Worm (Caenorhabditis elegans) whole organism, L3 larva: ENCODE data around the gene bcl-11.

Experiments
- R02D3.7 ChIP-seq: fragments of 150-350 bp; optimal IDR thresholded peaks from 2 replicates; lab custom pipeline; 2014; ENCODE audit warnings: missing biosample characterization, missing genetic modification characterization
- aly-2 ChIP-seq: fragments of 150-350 bp; optimal IDR thresholded peaks from 2 replicates; lab custom pipeline; 2014; ENCODE audit warnings: missing biosample characterization, missing genetic modification characterization
- ama-1 ChIP-seq: fragments of 150-350 bp; optimal IDR thresholded peaks from 2 replicates; lab custom pipeline; 2018
- ceh-16 ChIP-seq: sonication (generic microtip); optimal IDR thresholded peaks from 2 replicates; lab custom pipeline; 2017; ENCODE audit warnings: missing biosample characterization, missing genetic modification characterization
- ceh-82 ChIP-seq: fragments of 150-350 bp; optimal IDR thresholded peaks from 2 replicates; lab custom pipeline; 2014; ENCODE audit warnings: missing biosample characterization, missing genetic modification characterization
- ceh-9 ChIP-seq: sonication (generic microtip); optimal IDR thresholded peaks from 2 replicates; lab custom pipeline; 2018; ENCODE audit warnings: missing biosample characterization, missing genetic modification characterization
- egl-27 ChIP-seq: sonication (generic microtip); optimal IDR thresholded peaks from 4 replicates; lab custom pipeline; 2017; ENCODE audit warnings: missing biosample characterization, missing genetic modification reagents, missing genetic modification characterization
- egl-5 ChIP-seq: fragments of 150-350 bp; optimal IDR thresholded peaks from 2 replicates; lab custom pipeline; 2017; ENCODE audit warnings: missing biosample characterization, missing genetic modification reagents, missing genetic modification characterization, inconsistent platforms
- elt-1 ChIP-seq: fragments of 150-350 bp; optimal IDR thresholded peaks from 2 replicates; lab custom pipeline; 2014; ENCODE audit warnings: missing biosample characterization, missing genetic modification characterization
- elt-2 ChIP-seq: sonication (generic microtip); optimal IDR thresholded peaks from 2 replicates; lab custom pipeline; 2016; ENCODE audit warnings: missing genetic modification reagents, mild to moderate bottlenecking, missing genetic modification characterization, missing compliant biosample characterization
- elt-3 ChIP-seq, 3 experiments: fragments of 150-350 bp in 1 of 3; sonication (generic microtip) in 2 of 3; optimal IDR thresholded peaks; 2 replicates in 2 of 3; 4 replicates in 1 of 3; lab custom pipeline; 2014 to 2017; ENCODE audit warnings: missing biosample characterization in 3 of 3, missing genetic modification characterization in 3 of 3
- fkh-2 ChIP-seq: fragments of 150-350 bp; optimal IDR thresholded peaks from 2 replicates; lab custom pipeline; 2014; ENCODE audit warnings: missing biosample characterization, missing genetic modification reagents, missing genetic modification characterization
- hmg-11 ChIP-seq: sonication (generic microtip); optimal IDR thresholded peaks from 2 replicates; lab custom pipeline; 2016; ENCODE audit warnings: missing genetic modification characterization, missing compliant biosample characterization
- jun-1 ChIP-seq: fragments of 150-350 bp; optimal IDR thresholded peaks from 2 replicates; lab custom pipeline; 2014; ENCODE audit warnings: missing biosample characterization, missing genetic modification reagents, missing genetic modification characterization
- lin-15B ChIP-seq: fragments of 150-350 bp; optimal IDR thresholded peaks from 2 replicates; lab custom pipeline; 2014; ENCODE audit warnings: missing biosample characterization, missing genetic modification characterization
- lin-39 ChIP-seq: fragments of 150-350 bp; optimal IDR thresholded peaks from 2 replicates; lab custom pipeline; 2018; ENCODE audit warnings: missing biosample characterization, missing genetic modification reagents, missing genetic modification characterization
- mdl-1 ChIP-seq: fragments of 150-350 bp; optimal IDR thresholded peaks from 2 replicates; lab custom pipeline; 2014; ENCODE audit warnings: missing biosample characterization, missing genetic modification characterization
- mml-1 ChIP-seq: fragments of 150-350 bp; sonication (generic microtip); optimal IDR thresholded peaks from 3 replicates; lab custom pipeline; 2014; ENCODE audit warnings: missing biosample characterization, missing genetic modification characterization
- nfya-1 ChIP-seq: sonication (generic microtip); optimal IDR thresholded peaks from 2 replicates; lab custom pipeline; 2017; ENCODE audit warnings: missing genetic modification characterization, mild to moderate bottlenecking, missing compliant biosample characterization, antibody characterized with exemption, moderate library complexity; ENCODE audit not compliant: insufficient read depth
- nhr-11 ChIP-seq: fragments of 150-350 bp; optimal IDR thresholded peaks from 2 replicates; lab custom pipeline; 2014; ENCODE audit warnings: missing biosample characterization, missing genetic modification characterization
- nhr-12 ChIP-seq: fragments of 150-350 bp; optimal IDR thresholded peaks from 2 replicates; lab custom pipeline; 2014; ENCODE audit warnings: missing biosample characterization, missing genetic modification characterization
- nhr-23 ChIP-seq: fragments of 150-350 bp; optimal IDR thresholded peaks from 2 replicates; lab custom pipeline; 2014; ENCODE audit warnings: missing biosample characterization, missing genetic modification reagents, missing genetic modification characterization
- nhr-237 ChIP-seq: fragments of 150-350 bp; optimal IDR thresholded peaks from 2 replicates; lab custom pipeline; 2014; ENCODE audit warnings: missing biosample characterization, missing genetic modification characterization
- nhr-28 ChIP-seq: fragments of 150-350 bp; optimal IDR thresholded peaks from 2 replicates; lab custom pipeline; 2014; ENCODE audit warnings: missing biosample characterization, missing genetic modification characterization
- nhr-43 ChIP-seq: sonication (generic microtip); optimal IDR thresholded peaks from 2 replicates; lab custom pipeline; 2016; ENCODE audit warnings: mild to moderate bottlenecking, missing genetic modification characterization, missing compliant biosample characterization; ENCODE audit not compliant: poor library complexity, severe bottlenecking
- nhr-76 ChIP-seq: fragments of 150-350 bp; sonication (generic microtip); optimal IDR thresholded peaks from 5 replicates; lab custom pipeline; 2014; ENCODE audit warnings: missing biosample characterization, missing genetic modification characterization
- nhr-77 ChIP-seq: fragments of 150-350 bp; optimal IDR thresholded peaks from 2 replicates; lab custom pipeline; 2014; ENCODE audit warnings: missing biosample characterization, missing genetic modification characterization
- pha-4 ChIP-seq: fragments of 150-350 bp; optimal IDR thresholded peaks from 2 replicates; lab custom pipeline; 2014; ENCODE audit warnings: missing biosample characterization, missing genetic modification reagents, missing genetic modification characterization
- pqm-1 ChIP-seq: fragments of 150-350 bp; optimal IDR thresholded peaks from 2 replicates; lab custom pipeline; 2017; ENCODE audit warnings: missing biosample characterization, missing genetic modification characterization, inconsistent platforms
- sea-2 ChIP-seq: fragments of 150-350 bp; sonication (generic microtip); optimal IDR thresholded peaks from 4 replicates; lab custom pipeline; 2014; ENCODE audit warnings: missing biosample characterization, missing genetic modification reagents, missing genetic modification characterization
- snpc-4 ChIP-seq: fragments of 150-350 bp; optimal IDR thresholded peaks from 2 replicates; lab custom pipeline; 2014; ENCODE audit warnings: missing biosample characterization, missing genetic modification characterization
- unc-39 ChIP-seq: sonication (generic microtip); optimal IDR thresholded peaks from 4 replicates; lab custom pipeline; 2017; ENCODE audit warnings: missing biosample characterization, missing genetic modification characterization
- ztf-4 ChIP-seq: fragments of 150-350 bp; optimal IDR thresholded peaks from 2 replicates; lab custom pipeline; 2014; ENCODE audit warnings: missing biosample characterization, missing genetic modification characterization

The bcl-11 gene

ce11 chrV:6328897-6329296 lies 26.9 kb upstream of the bcl-11 start, which contains the start of gene T28C12.2:
T28C12.2 (plus strand) TSS chrV:6329197.
- TF ChIP-seq nhr-76 (no peak), nhr-12 (tag; lab: Kevin White, UChicago) (no peak), ama-1 (lab: Kevin White, UChicago) (no peak), elt-3 (tag; optimal IDR thresholded peaks at IDR 0.05; lab: Kevin White, UChicago) (no peak), pqm-1 (tag; lab: Kevin White, UChicago) (no peak), nhr-237 (tag; lab: Kevin White, UChicago) (no peak), nhr-23 (tag; lab: Kevin White, UChicago) (no peak), elt-1 (tag; lab: Kevin White, UChicago) (no peak), snpc-4 (tag; lab: Kevin White, UChicago) (no peak), elt-2 (tag; lab: Kevin White, UChicago) (no peak), ceh-16 (tag; lab: Kevin White, UChicago) (no peak), pha-4 (tag; lab: Kevin White, UChicago) (no peak), nhr-28 (no peak), egl-5 (no peak), nhr-77 (no peak), lin-15B (tag; lab: Kevin White, UChicago) (no peak), lin-39 (tag; lab: Kevin White, UChicago) (no peak)

DNA sequence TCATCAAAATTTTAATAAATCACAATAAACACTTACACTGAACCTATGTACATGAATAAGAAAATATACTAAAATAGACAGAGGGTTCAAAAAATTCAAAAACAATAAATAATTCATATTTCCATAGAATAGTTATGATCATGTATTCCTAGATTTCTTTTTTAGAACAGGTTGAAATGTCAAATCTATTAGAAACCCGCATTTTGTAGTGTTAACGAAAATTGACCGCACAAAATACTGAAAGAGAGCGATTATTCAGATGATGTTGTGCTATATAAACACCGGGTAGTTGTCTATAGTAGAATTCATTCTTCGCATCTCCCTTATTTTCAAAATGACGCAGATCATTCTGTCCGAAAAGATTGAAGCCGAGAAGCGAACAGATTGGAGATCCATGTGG lies 24.2 kb upstream of the bcl-11 start, which contains the start of gene T28C12.1:
Gene T28C12.1, plus strand, starts transcription at position 301 of the 400 bp plus-strand sequence.
- TF ChIP-seq ceh-82 (no peak), jun-1 (tag; lab: Kevin White, UChicago) (no peak), fkh-2 (tag; lab: Kevin White, UChicago) (no peak), R02D3.7 (tag; lab: Kevin White, UChicago) (no peak), sea-2 (GFP tag; lab: Kevin White, UChicago) (no peak)
- TF ChIP-seq, all 47 proteins: peak for 0

DNA sequence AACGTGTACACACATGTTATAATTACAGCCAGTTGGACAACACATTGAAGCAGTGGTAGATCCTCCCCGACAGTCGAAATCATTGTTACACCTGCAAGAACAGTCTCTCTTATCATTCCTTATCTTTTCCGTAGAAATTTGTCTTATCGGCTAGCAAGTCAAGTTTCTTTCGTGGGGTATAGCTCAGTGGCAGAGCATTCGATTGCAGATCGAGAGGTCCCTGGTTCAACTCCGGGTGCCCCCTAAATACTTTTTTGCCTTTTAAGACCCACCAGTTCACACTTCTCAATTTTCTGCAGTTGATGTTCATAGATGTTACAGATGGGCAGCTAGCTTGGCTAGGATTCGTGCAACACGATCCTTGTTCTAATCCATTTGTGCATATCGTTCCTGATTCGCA lies 20.6 kb upstream of the bcl-11 start:
- TF ChIP-seq nhr-43 (tag; lab: Kevin White, UChicago) (peak; percentile 35), elt-2 (tag; lab: Kevin White, UChicago) (peak; percentile 57), fkh-2 (tag; lab: Kevin White, UChicago) (no peak)

- TF ChIP-seq nhr-43 (tag; lab: Kevin White, UChicago) (no peak), nhr-12 (tag; lab: Kevin White, UChicago) (no peak), nhr-76 (no peak), elt-3 (tag; optimal IDR thresholded peaks at IDR 0.05; lab: Kevin White, UChicago) (no peak), pqm-1 (tag; lab: Kevin White, UChicago) (no peak), ceh-16 (tag; lab: Kevin White, UChicago) (no peak), egl-5 (no peak), nhr-23 (tag; lab: Kevin White, UChicago) (no peak), aly-2 (tag; lab: Kevin White, UChicago) (no peak), mml-1 (no peak), mdl-1 (no peak), pha-4 (tag; lab: Kevin White, UChicago) (no peak), nhr-77 (no peak), egl-27 (no peak), ama-1 (lab: Kevin White, UChicago) (no peak), nhr-237 (tag; lab: Kevin White, UChicago) (no peak), snpc-4 (tag; lab: Kevin White, UChicago) (no peak)
Measured at ce11 chrV:6336108-6336507, 19.7 kb upstream of the bcl-11 start, which contains the start of gene T28C12.6. T28C12.6 (minus strand) TSS chrV:6336119.

ce11 chrV:6341078-6341638 lies 14.7 kb upstream of the bcl-11 start:
- TF ChIP-seq ama-1 (lab: Kevin White, UChicago) = no peak
- TF ChIP-seq ceh-9 (tag; lab: Kevin White, UChicago) = no peak
- no peak for TF ChIP-seq lin-39 (tag; lab: Kevin White, UChicago)
- peak; percentile 78 for TF ChIP-seq nfya-1 (tag; lab: Kevin White, UChicago)
- TF ChIP-seq hmg-11 = peak; percentile 2

DNA sequence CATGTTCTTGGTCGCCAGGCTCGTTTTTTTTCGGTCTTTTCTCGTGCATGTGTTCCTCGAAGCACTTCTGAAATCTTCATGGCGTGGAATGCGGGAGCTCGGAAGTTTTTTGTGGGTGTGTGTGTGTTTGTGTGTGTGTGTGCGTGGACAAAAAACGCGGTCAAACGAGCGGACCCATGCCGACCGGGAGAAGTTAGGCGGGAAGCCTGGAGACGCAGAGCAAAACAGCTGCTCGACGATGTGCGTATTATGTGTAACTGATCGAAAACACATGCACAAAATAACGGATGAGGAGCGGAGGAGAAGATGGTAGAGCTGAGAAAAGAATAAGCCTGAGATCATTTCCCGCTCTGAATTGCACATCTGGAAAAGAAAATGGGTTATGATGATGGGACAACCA lies 13.3 kb upstream of the bcl-11 start:
- TF ChIP-seq fkh-2 (tag; lab: Kevin White, UChicago) (no peak), sea-2 (GFP tag; lab: Kevin White, UChicago) (no peak), nfya-1 (tag; lab: Kevin White, UChicago) (peak; percentile 37), nhr-11 (no peak), unc-39 (tag; lab: Kevin White, UChicago) (no peak), ama-1 (lab: Kevin White, UChicago) (no peak), nhr-43 (tag; lab: Kevin White, UChicago) (no peak), lin-39 (tag; lab: Kevin White, UChicago) (peak; percentile 40), pqm-1 (tag; lab: Kevin White, UChicago) (no peak), nhr-12 (tag; lab: Kevin White, UChicago) (no peak), snpc-4 (tag; lab: Kevin White, UChicago) (no peak), ztf-4 (no peak)
